Fruit fly (Drosophila melanogaster) whole organism, embryonic: ENCODE measurements around the gene Gr21a.

Experiments used
- CG10462 ChIP-seq: fragments of 200-800 bp; sonication (Bioruptor generic); optimal IDR thresholded peaks from 2 replicates; lab custom pipeline; 2016; ENCODE audit warnings: missing biosample characterization, missing genetic modification characterization
- CG11456 ChIP-seq: fragments of 200-800 bp; sonication (Bioruptor generic); IDR thresholded peaks from 3 replicates; pipeline ENCODE4 v1.3.6; 2022; ENCODE audit warnings: missing biosample characterization, missing genetic modification characterization
- CG11695 ChIP-seq: fragments of 200-800 bp; sonication (Bioruptor generic); IDR thresholded peaks from 3 replicates; pipeline ENCODE4 v1.3.6; 2022; ENCODE audit warnings: missing biosample characterization, missing genetic modification characterization
- CG12071 ChIP-seq: fragments of 200-800 bp; sonication (Bioruptor generic); optimal IDR thresholded peaks from 3 replicates; lab custom pipeline; 2018; ENCODE audit warnings: missing biosample characterization, mild to moderate bottlenecking, missing genetic modification characterization
- CG14441 ChIP-seq: fragments of 200-800 bp; sonication (Bioruptor generic); IDR thresholded peaks from 2 replicates; pipeline ENCODE4 v1.3.6; 2022; ENCODE audit warnings: missing biosample characterization, missing genetic modification characterization
- CG17802 ChIP-seq: fragments of 200-800 bp; sonication (Bioruptor generic); optimal IDR thresholded peaks from 2 replicates; lab custom pipeline; 2018; ENCODE audit warnings: missing biosample characterization, mild to moderate bottlenecking, missing genetic modification characterization, moderate library complexity
- CG1832 ChIP-seq: fragments of 200-800 bp; sonication (Bioruptor generic); optimal IDR thresholded peaks from 2 replicates; lab custom pipeline; 2017; ENCODE audit warnings: missing biosample characterization, mild to moderate bottlenecking, missing genetic modification characterization, inconsistent platforms
- CG18476 ChIP-seq: fragments of 200-800 bp; sonication (Bioruptor generic); optimal IDR thresholded peaks from 2 replicates; lab custom pipeline; 2016; ENCODE audit warnings: missing biosample characterization, mild to moderate bottlenecking, missing genetic modification characterization
- CG2875 ChIP-seq: fragments of 200-800 bp; sonication (Bioruptor generic); optimal IDR thresholded peaks from 2 replicates; lab custom pipeline; 2017; ENCODE audit warnings: missing biosample characterization, mild to moderate bottlenecking, missing genetic modification characterization, missing genetic modification reagents
- CG4404 ChIP-seq: fragments of 200-800 bp; sonication (Bioruptor generic); IDR thresholded peaks from 2 replicates; pipeline ENCODE4 v1.3.6; 2022; ENCODE audit warnings: missing biosample characterization, missing genetic modification characterization
- CG5245 ChIP-seq: fragments of 200-800 bp; sonication (Bioruptor generic); optimal IDR thresholded peaks from 3 replicates; lab custom pipeline; 2016; ENCODE audit warnings: missing biosample characterization, missing genetic modification characterization
- CG6175 ChIP-seq: fragments of 200-800 bp; sonication (Bioruptor generic); IDR thresholded peaks from 3 replicates; pipeline ENCODE4 v1.3.6; 2022; ENCODE audit warnings: missing biosample characterization, missing genetic modification characterization
- CG6254 ChIP-seq: fragments of 200-800 bp; sonication (Bioruptor generic); optimal IDR thresholded peaks from 3 replicates; lab custom pipeline; 2017; ENCODE audit warnings: mild to moderate bottlenecking, missing biosample characterization, missing genetic modification reagents, missing genetic modification characterization
- CG6689 ChIP-seq: fragments of 200-800 bp; sonication (Bioruptor generic); IDR thresholded peaks from 2 replicates; pipeline ENCODE4 v1.3.6; 2022; ENCODE audit warnings: missing biosample characterization, missing genetic modification characterization
- CG6791 ChIP-seq: fragments of 200-800 bp; sonication (Bioruptor generic); IDR thresholded peaks from 3 replicates; pipeline ENCODE4 v1.3.6; 2022; ENCODE audit warnings: missing biosample characterization, missing genetic modification characterization; ENCODE audit not compliant: partially characterized antibody
- CG6813 ChIP-seq: fragments of 200-800 bp; sonication (Bioruptor generic); optimal IDR thresholded peaks from 2 replicates; lab custom pipeline; 2017; ENCODE audit warnings: missing biosample characterization, missing genetic modification characterization, mild to moderate bottlenecking, moderate library complexity, missing genetic modification reagents
- CG7556 ChIP-seq: fragments of 200-800 bp; sonication (Bioruptor generic); optimal IDR thresholded peaks from 2 replicates; lab custom pipeline; 2017; ENCODE audit warnings: missing biosample characterization, mild to moderate bottlenecking, missing genetic modification characterization
- CG9215 ChIP-seq: fragments of 200-800 bp; sonication (Bioruptor generic); IDR thresholded peaks from 2 replicates; pipeline ENCODE4 v1.3.6; 2022; ENCODE audit warnings: missing biosample characterization, missing genetic modification characterization
- CoRest ChIP-seq: fragments of 200-800 bp; sonication (Bioruptor generic); optimal IDR thresholded peaks from 3 replicates; lab custom pipeline; 2018; ENCODE audit warnings: missing biosample characterization, mild to moderate bottlenecking, missing genetic modification characterization, moderate library complexity
- CrebB ChIP-seq: fragments of 200-800 bp; sonication (Bioruptor generic); optimal IDR thresholded peaks from 3 replicates; lab custom pipeline; 2018; ENCODE audit warnings: missing biosample characterization, mild to moderate bottlenecking, missing genetic modification characterization
- Doc3 ChIP-seq: fragments of 200-800 bp; sonication (Bioruptor generic); IDR thresholded peaks from 3 replicates; pipeline ENCODE4 v1.3.6; 2022; ENCODE audit warnings: missing biosample characterization, missing genetic modification characterization; ENCODE audit not compliant: partially characterized antibody
- Hr3 ChIP-seq: fragments of 200-800 bp; sonication (Bioruptor generic); optimal IDR thresholded peaks from 3 replicates; lab custom pipeline; 2016; ENCODE audit warnings: missing biosample characterization, missing genetic modification characterization
- Max ChIP-seq: fragments of 200-800 bp; sonication (Bioruptor generic); optimal IDR thresholded peaks from 2 replicates; lab custom pipeline; 2016; ENCODE audit warnings: missing biosample characterization, mild to moderate bottlenecking, missing genetic modification characterization
- Ptx1 ChIP-seq: fragments of 200-800 bp; sonication (Bioruptor generic); IDR thresholded peaks from 2 replicates; pipeline ENCODE4 v1.3.6; 2022; ENCODE audit warnings: missing biosample characterization, missing genetic modification characterization
- Sox102F ChIP-seq: fragments of 200-800 bp; sonication (Bioruptor generic); optimal IDR thresholded peaks from 2 replicates; lab custom pipeline; 2018; ENCODE audit warnings: missing biosample characterization, mild to moderate bottlenecking, missing genetic modification characterization, moderate library complexity
- Taf1 ChIP-seq: fragments of 200-800 bp; sonication (Bioruptor generic); IDR thresholded peaks from 2 replicates; pipeline ENCODE4 v1.3.6; 2022; ENCODE audit warnings: missing biosample characterization, missing genetic modification characterization
- YL-1 ChIP-seq: fragments of 200-800 bp; sonication (Bioruptor generic); optimal IDR thresholded peaks from 3 replicates; lab custom pipeline; 2017; ENCODE audit warnings: missing biosample characterization, mild to moderate bottlenecking, missing genetic modification characterization
- ab ChIP-seq: fragments of 200-800 bp; sonication (Bioruptor generic); optimal IDR thresholded peaks from 2 replicates; lab custom pipeline; 2016; ENCODE audit warnings: missing biosample characterization, missing genetic modification characterization
- al ChIP-seq: fragments of 200-800 bp; sonication (Bioruptor generic); IDR thresholded peaks from 2 replicates; pipeline ENCODE4 v1.3.6; 2022; ENCODE audit warnings: missing biosample characterization, missing genetic modification characterization
- bigmax ChIP-seq: fragments of 200-800 bp; sonication (Bioruptor generic); optimal IDR thresholded peaks from 2 replicates; lab custom pipeline; 2018; ENCODE audit warnings: missing biosample characterization, mild to moderate bottlenecking, missing genetic modification characterization
- cad ChIP-seq: fragments of >200 bp; optimal IDR thresholded peaks from 2 replicates; lab custom pipeline; 2017; ENCODE audit warnings: missing biosample characterization, missing genetic modification characterization
- chinmo ChIP-seq: fragments of 200-800 bp; sonication (Bioruptor generic); IDR thresholded peaks from 4 replicates; pipeline ENCODE4 v1.3.6; 2022; ENCODE audit warnings: missing biosample characterization, missing genetic modification characterization; ENCODE audit not compliant: partially characterized antibody
- dpn ChIP-seq, 2 experiments: fragments of 200-800 bp; sonication (Bioruptor generic); optimal IDR thresholded peaks; 3 replicates each; lab custom pipeline; 2016; ENCODE audit warnings: missing biosample characterization in 2 of 2, missing genetic modification characterization in 2 of 2
- ems ChIP-seq: fragments of 200-800 bp; sonication (Bioruptor generic); optimal IDR thresholded peaks from 3 replicates; lab custom pipeline; 2016; ENCODE audit warnings: missing biosample characterization, missing genetic modification characterization
- esg ChIP-seq: fragments of 200-800 bp; sonication (Bioruptor generic); conservative IDR thresholded peaks from 2 replicates; pipeline ENCODE4 v1.3.6; 2022; ENCODE audit warnings: missing biosample characterization, missing genetic modification characterization
- ewg ChIP-seq: fragments of 200-800 bp; sonication (Bioruptor generic); optimal IDR thresholded peaks from 3 replicates; lab custom pipeline; 2017; ENCODE audit warnings: mild to moderate bottlenecking, missing biosample characterization, missing genetic modification reagents, missing genetic modification characterization
- gfzf ChIP-seq: fragments of 200-800 bp; sonication (Bioruptor generic); optimal IDR thresholded peaks from 2 replicates; lab custom pipeline; 2016; ENCODE audit warnings: missing biosample characterization, mild to moderate bottlenecking, missing genetic modification characterization, moderate library complexity
- hkb ChIP-seq, 2 experiments: fragments of 200-800 bp in 1 of 2; fragments of >200 bp in 1 of 2; sonication (Bioruptor generic) in 1 of 2; IDR thresholded peaks in 1 of 2; optimal IDR thresholded peaks in 1 of 2; 2 replicates each; pipeline versions ENCODE4 v1.3.6 to Lab custom; 2017 to 2022; ENCODE audit warnings: missing biosample characterization in 1 of 2, missing genetic modification characterization in 1 of 2
- jigr1 ChIP-seq: fragments of 200-800 bp; sonication (Bioruptor generic); IDR thresholded peaks from 3 replicates; pipeline ENCODE4 v1.3.6; 2022; ENCODE audit warnings: missing biosample characterization, missing genetic modification characterization
- kay ChIP-seq: fragments of 200-800 bp; sonication (Bioruptor generic); optimal IDR thresholded peaks from 2 replicates; lab custom pipeline; 2016; ENCODE audit warnings: missing biosample characterization, missing genetic modification characterization
- lmd ChIP-seq: fragments of 200-800 bp; sonication (Bioruptor generic); IDR thresholded peaks from 2 replicates; pipeline ENCODE4 v1.3.6; 2022; ENCODE audit warnings: missing biosample characterization, missing genetic modification characterization
- otp ChIP-seq: fragments of 200-800 bp; sonication (Bioruptor generic); IDR thresholded peaks from 3 replicates; pipeline ENCODE4, ENCODE4 v1.3.6; 2022; ENCODE audit warnings: missing biosample characterization, missing genetic modification characterization
- pfk ChIP-seq: fragments of 200-800 bp; sonication (Bioruptor generic); optimal IDR thresholded peaks from 2 replicates; lab custom pipeline; 2018; ENCODE audit warnings: missing biosample characterization, mild to moderate bottlenecking, missing genetic modification characterization, moderate library complexity
- pita ChIP-seq: fragments of 200-800 bp; sonication (Bioruptor generic); optimal IDR thresholded peaks from 2 replicates; lab custom pipeline; 2017; ENCODE audit warnings: missing biosample characterization, mild to moderate bottlenecking, missing genetic modification characterization
- ranshi ChIP-seq: fragments of 200-800 bp; sonication (Bioruptor generic); IDR thresholded peaks from 2 replicates; pipeline ENCODE4 v1.3.6; 2022; ENCODE audit warnings: missing biosample characterization, missing genetic modification characterization
- toy ChIP-seq: fragments of 200-800 bp; sonication (Bioruptor generic); IDR thresholded peaks from 2 replicates; pipeline ENCODE4 v1.3.6; 2022; ENCODE audit warnings: missing biosample characterization, missing genetic modification characterization
- tup ChIP-seq: fragments of 200-800 bp; sonication (Bioruptor generic); optimal IDR thresholded peaks from 2 replicates; lab custom pipeline; 2016; ENCODE audit warnings: missing biosample characterization, mild to moderate bottlenecking, missing genetic modification characterization, moderate library complexity
- vnd ChIP-seq: fragments of 200-800 bp; sonication (Bioruptor generic); IDR thresholded peaks from 3 replicates; pipeline ENCODE4 v1.3.6; 2022; ENCODE audit warnings: missing biosample characterization, missing genetic modification characterization; ENCODE audit not compliant: partially characterized antibody

Gr21a gene

DNA sequence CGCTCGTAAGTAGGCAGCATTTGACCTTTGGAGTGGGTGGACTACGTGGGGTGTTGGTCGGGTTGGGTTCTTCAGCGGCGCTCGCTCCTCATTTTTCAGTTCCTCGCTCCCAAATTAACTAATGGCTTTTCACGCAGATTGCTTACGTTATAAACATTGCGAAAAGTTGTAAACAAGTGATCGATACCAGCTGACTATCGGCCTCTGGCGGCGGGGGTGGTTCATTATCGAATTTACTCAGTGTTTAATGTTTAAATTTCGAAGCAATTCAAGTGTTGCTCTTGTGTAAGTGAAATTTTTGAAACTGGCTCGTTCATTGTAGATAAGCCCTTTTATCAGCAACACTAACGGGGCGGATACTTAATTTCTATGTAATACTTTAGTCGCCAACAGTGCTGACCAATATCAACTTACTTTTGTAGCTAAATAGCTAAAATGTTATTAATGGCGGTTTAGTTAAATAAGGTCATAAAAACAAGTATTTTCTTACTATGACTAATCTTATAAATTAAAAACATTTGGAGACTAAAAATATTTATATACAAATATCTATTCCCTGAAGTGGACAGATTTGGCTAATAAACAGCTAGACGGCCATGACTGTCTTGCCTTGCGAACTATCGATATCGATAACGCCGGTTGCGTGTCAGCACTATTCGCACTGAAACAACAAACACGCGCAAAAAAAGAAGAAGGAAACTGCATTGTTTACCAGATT lies 39.2 kb downstream of the Gr21a start, which contains the start of the genes PGAP2 and Clp (continued):
- TF ChIP-seq CG11695 (GFP tag; lab: Robert Waterston, UW) (peak; percentile 52; the same call in 2 of the 3 replicates), CG17802 (tag; lab: Kevin White, UChicago) (peak; percentile 24), CG18476 (GFP tag; lab: Kevin White, UChicago) (peak; percentile 53), dpn (GFP tag; optimal IDR thresholded peaks at IDR 0.05; lab: Kevin White, UChicago) (peak; percentile 50 to 77), esg (GFP tag; lab: Robert Waterston, UW) (peak; percentile 79), CG6175 (GFP tag; lab: Robert Waterston, UW) (peak; percentile 45; the same call in 1 of the 3 replicates), CG12071 (GFP tag; lab: Kevin White, UChicago) (no peak), hkb (optimal IDR thresholded peaks at IDR 0.05; lab: Kevin White, UChicago) (no peak), hkb (GFP tag; IDR thresholded peaks at IDR 0.05; lab: Robert Waterston, UW) (peak; percentile 58; the same call in 1 of the 2 replicates), CG14441 (GFP tag; lab: Robert Waterston, UW) (peak; percentile 76), CG6813 (no peak), Max (GFP tag; lab: Kevin White, UChicago) (peak; percentile 61), YL-1 (GFP tag; lab: Kevin White, UChicago) (no peak), vnd (GFP tag; lab: Robert Waterston, UW) (peak; percentile 48; the same call in 1 of the 3 replicates), jigr1 (GFP tag; lab: Robert Waterston, UW) (no peak), tup (peak; percentile 13), gfzf (GFP tag; lab: Kevin White, UChicago) (no peak), lmd (peak; percentile 84), Doc3 (0 out of 3 replicates have a peak, but pooled peaks have one; percentile 40), bigmax (no peak), CG5245 (GFP tag; lab: Kevin White, UChicago) (peak; percentile 42), CG9215 (GFP tag; lab: Robert Waterston, UW) (peak; percentile 77; the same call in 1 of the 2 replicates), Hr3 (GFP tag; lab: Kevin White, UChicago) (peak; percentile 76), pita (no peak), cad (GFP tag; lab: Kevin White, UChicago) (no peak), ab (no peak), kay (GFP tag; lab: Kevin White, UChicago) (peak; percentile 43), otp (0 out of 3 replicates have a peak, but pooled peaks have one; percentile 26), CrebB (tag; lab: Kevin White, UChicago) (peak; percentile 7), ems (GFP tag; lab: Kevin White, UChicago) (peak; percentile 41), Sox102F (GFP tag; lab: Kevin White, UChicago) (peak; percentile 76), CG2875 (GFP tag; lab: Kevin White, UChicago) (no peak), chinmo (GFP tag; lab: Robert Waterston, UW) (no peak), CG10462 (GFP tag; lab: Kevin White, UChicago) (no peak), CG6689 (GFP tag; lab: Robert Waterston, UW) (peak; percentile 76), CG1832 (GFP tag; lab: Kevin White, UChicago) (no peak), ranshi (GFP tag; lab: Robert Waterston, UW) (peak; percentile 69), CG4404 (GFP tag; lab: Robert Waterston, UW) (peak; percentile 71), CG7556 (GFP tag; lab: Kevin White, UChicago) (peak; percentile 65), CG11456 (peak; percentile 73; the same call in 2 of the 3 replicates), CG6254 (GFP tag; lab: Kevin White, UChicago) (no peak), Ptx1 (peak; percentile 89), ewg (GFP tag; lab: Kevin White, UChicago) (peak; percentile 54), CG6791 (no peak), al (GFP tag; lab: Robert Waterston, UW) (peak; percentile 67), CoRest (tag; lab: Kevin White, UChicago) (peak; percentile 87), pfk (no peak), toy (GFP tag; lab: Robert Waterston, UW) (peak; percentile 7; the same call in 1 of the 2 replicates), Taf1 (GFP tag; lab: Robert Waterston, UW) (peak; percentile 24; the same call in 1 of the 2 replicates)
